Worm (Caenorhabditis elegans) whole organism, L1 larva: ENCODE results near the gene gln-5.

Experiments
- C04F5.9 ChIP-seq: sonication (generic microtip); optimal IDR thresholded peaks from 2 replicates; lab custom pipeline; 2016; ENCODE audit warnings: missing genetic modification characterization, missing compliant biosample characterization
- C34B4.2 ChIP-seq: sonication (generic microtip); optimal IDR thresholded peaks from 2 replicates; lab custom pipeline; 2017; ENCODE audit warnings: mild to moderate bottlenecking, missing genetic modification characterization, missing compliant biosample characterization
- F16B12.6 ChIP-seq: fragments of 150-350 bp; optimal IDR thresholded peaks from 2 replicates; lab custom pipeline; 2014; ENCODE audit warnings: missing biosample characterization, missing genetic modification characterization
- Y116A8C.19 ChIP-seq: sonication (generic microtip); optimal IDR thresholded peaks from 2 replicates; lab custom pipeline; 2016; ENCODE audit warnings: missing compliant biosample characterization, missing genetic modification characterization, borderline replicate concordance
- alr-1 ChIP-seq: fragments of 200-800 bp; sonication (Bioruptor generic); optimal IDR thresholded peaks from 2 replicates; lab custom pipeline; 2018; ENCODE audit warnings: borderline replicate concordance, mild to moderate bottlenecking, missing genetic modification characterization, missing compliant biosample characterization
- aly-2 ChIP-seq: fragments of 150-350 bp; optimal IDR thresholded peaks from 2 replicates; lab custom pipeline; 2014; ENCODE audit warnings: missing biosample characterization, missing genetic modification characterization
- ama-1 ChIP-seq: fragments of 150-350 bp; optimal IDR thresholded peaks from 2 replicates; lab custom pipeline; 2014
- ceh-63 ChIP-seq: fragments of 200-800 bp; sonication (Bioruptor generic); optimal IDR thresholded peaks from 2 replicates; lab custom pipeline; 2018; ENCODE audit warnings: mild to moderate bottlenecking, missing genetic modification characterization, missing compliant biosample characterization
- ceh-8 ChIP-seq: fragments of 200-800 bp; sonication (Bioruptor generic); optimal IDR thresholded peaks from 2 replicates; lab custom pipeline; 2018; ENCODE audit warnings: mild to moderate bottlenecking, missing genetic modification characterization, moderate library complexity, missing compliant biosample characterization
- ceh-82 ChIP-seq, 3 experiments: fragments of 150-350 bp in 1 of 3; sonication (generic microtip) in 2 of 3; optimal IDR thresholded peaks; 2 replicates each; lab custom pipeline; 2014 to 2017; ENCODE audit warnings: missing biosample characterization in 3 of 3, missing genetic modification characterization in 3 of 3
- efl-1 ChIP-seq, 4 experiments: fragments of 150-350 bp; optimal IDR thresholded peaks in 3 of 4; peaks in 1 of 4; 1 replicate in 1 of 4; 2 replicates in 3 of 4; lab custom pipeline; 2014; ENCODE audit warnings: missing biosample characterization in 2 of 4, missing genetic modification characterization in 2 of 4, missing genetic modification reagents in 2 of 4
- efl-3 ChIP-seq: fragments of 200-800 bp; sonication (Bioruptor generic); optimal IDR thresholded peaks from 2 replicates; lab custom pipeline; 2018; ENCODE audit warnings: mild to moderate bottlenecking, missing genetic modification characterization, missing compliant biosample characterization
- elt-2 ChIP-seq: sonication (generic microtip); optimal IDR thresholded peaks from 2 replicates; lab custom pipeline; 2016; ENCODE audit warnings: missing genetic modification characterization, mild to moderate bottlenecking, inconsistent platforms, missing compliant biosample characterization, missing genetic modification reagents
- elt-3 ChIP-seq, 6 experiments: fragments of 150-350 bp in 1 of 6; sonication (generic microtip); optimal IDR thresholded peaks; 2 replicates each; lab custom pipeline; 2017 to 2018; ENCODE audit warnings: missing biosample characterization in 6 of 6, missing genetic modification characterization in 6 of 6, inconsistent platforms in 1 of 6
- fkh-8 ChIP-seq: sonication (generic microtip); optimal IDR thresholded peaks from 2 replicates; lab custom pipeline; 2016; ENCODE audit warnings: mild to moderate bottlenecking, missing genetic modification characterization, missing compliant biosample characterization
- grh-1 ChIP-seq: fragments of 200-800 bp; sonication (Bioruptor generic); IDR thresholded peaks from 2 replicates; pipeline ENCODE4 v1.3.6; 2022; ENCODE audit warnings: missing genetic modification reagents, missing genetic modification characterization, missing compliant biosample characterization
- hlh-17 ChIP-seq: fragments of 200-800 bp; sonication (Bioruptor generic); optimal IDR thresholded peaks from 2 replicates; lab custom pipeline; 2018; ENCODE audit warnings: missing genetic modification characterization, mild to moderate bottlenecking, missing compliant biosample characterization, moderate library complexity, borderline replicate concordance
- hpl-2 ChIP-seq: fragments of 150-350 bp; optimal IDR thresholded peaks from 2 replicates; lab custom pipeline; 2014; ENCODE audit warnings: missing biosample characterization, missing genetic modification reagents, missing genetic modification characterization
- lin-13 ChIP-seq: fragments of 150-350 bp; optimal IDR thresholded peaks from 2 replicates; lab custom pipeline; 2014; ENCODE audit warnings: missing biosample characterization, missing genetic modification reagents, missing genetic modification characterization
- lin-35 ChIP-seq, 2 experiments: fragments of 150-350 bp; optimal IDR thresholded peaks; 2 replicates each; lab custom pipeline; 2014; ENCODE audit warnings: missing biosample characterization in 2 of 2, missing genetic modification characterization in 2 of 2, missing genetic modification reagents in 2 of 2
- lir-3 ChIP-seq: sonication (generic microtip); optimal IDR thresholded peaks from 2 replicates; lab custom pipeline; 2016; ENCODE audit warnings: mild to moderate bottlenecking, missing genetic modification characterization, moderate library complexity, missing compliant biosample characterization; ENCODE audit not compliant: poor library complexity
- lsy-2 ChIP-seq, 2 experiments: fragments of 150-350 bp; optimal IDR thresholded peaks; 2 replicates each; lab custom pipeline; 2014; ENCODE audit warnings: missing biosample characterization in 2 of 2, missing genetic modification characterization in 2 of 2
- mab-9 ChIP-seq: fragments of 200-800 bp; sonication (Bioruptor generic); IDR thresholded peaks from 2 replicates; pipeline ENCODE4 v1.3.6; 2022; ENCODE audit warnings: missing genetic modification reagents, missing genetic modification characterization, missing compliant biosample characterization
- mep-1 ChIP-seq: fragments of 150-350 bp; optimal IDR thresholded peaks from 2 replicates; lab custom pipeline; 2014; ENCODE audit warnings: missing biosample characterization, missing genetic modification characterization
- nhr-20 ChIP-seq: sonication (generic microtip); optimal IDR thresholded peaks from 2 replicates; lab custom pipeline; 2016; ENCODE audit warnings: mild to moderate bottlenecking, missing genetic modification characterization, missing compliant biosample characterization
- nhr-47 ChIP-seq: sonication (generic microtip); optimal IDR thresholded peaks from 2 replicates; lab custom pipeline; 2016; ENCODE audit warnings: mild to moderate bottlenecking, missing genetic modification characterization, moderate library complexity, missing compliant biosample characterization
- nhr-84 ChIP-seq: sonication (generic microtip); optimal IDR thresholded peaks from 2 replicates; lab custom pipeline; 2017; ENCODE audit warnings: missing biosample characterization, missing genetic modification characterization
- nhr-85 ChIP-seq: sonication (generic microtip); peaks from one replicate; lab custom pipeline; 2016; ENCODE audit warnings: missing genetic modification characterization, inconsistent platforms, missing compliant biosample characterization
- nhr-90 ChIP-seq: sonication (generic microtip); optimal IDR thresholded peaks from 2 replicates; lab custom pipeline; 2016; ENCODE audit warnings: mild to moderate bottlenecking, missing genetic modification characterization, missing compliant biosample characterization; ENCODE audit not compliant: poor library complexity
- pax-3 ChIP-seq: fragments of 200-800 bp; sonication (Bioruptor generic); optimal IDR thresholded peaks from 2 replicates; lab custom pipeline; 2018; ENCODE audit warnings: mild to moderate bottlenecking, missing genetic modification characterization, moderate library complexity, missing compliant biosample characterization
- pqm-1 ChIP-seq: sonication (generic microtip); optimal IDR thresholded peaks from 3 replicates; lab custom pipeline; 2017; ENCODE audit warnings: missing biosample characterization, missing genetic modification characterization
- rnt-1 ChIP-seq: sonication (generic microtip); optimal IDR thresholded peaks from 2 replicates; lab custom pipeline; 2016; ENCODE audit warnings: mild to moderate bottlenecking, missing genetic modification characterization, moderate library complexity, missing compliant biosample characterization
- skn-1 ChIP-seq: fragments of 150-350 bp; optimal IDR thresholded peaks from 2 replicates; lab custom pipeline; 2014; ENCODE audit warnings: missing biosample characterization, missing genetic modification characterization
- snu-23 ChIP-seq: sonication (generic microtip); optimal IDR thresholded peaks from 2 replicates; lab custom pipeline; 2016; ENCODE audit warnings: missing genetic modification characterization, missing compliant biosample characterization
- sox-4 ChIP-seq: sonication (generic microtip); optimal IDR thresholded peaks from 2 replicates; lab custom pipeline; 2016; ENCODE audit warnings: missing genetic modification characterization, missing compliant biosample characterization
- tbx-2 ChIP-seq: sonication (generic microtip); optimal IDR thresholded peaks from 2 replicates; lab custom pipeline; 2016; ENCODE audit warnings: missing genetic modification characterization, missing compliant biosample characterization
- tlp-1 ChIP-seq: fragments of 150-350 bp; optimal IDR thresholded peaks from 2 replicates; lab custom pipeline; 2014; ENCODE audit warnings: missing biosample characterization, missing genetic modification characterization
- unc-130 ChIP-seq: fragments of 150-350 bp; optimal IDR thresholded peaks from 2 replicates; lab custom pipeline; 2017; ENCODE audit warnings: missing biosample characterization, missing genetic modification characterization, inconsistent platforms
- unc-30 ChIP-seq: sonication (generic microtip); optimal IDR thresholded peaks from 2 replicates; lab custom pipeline; 2017; ENCODE audit warnings: missing biosample characterization, missing genetic modification characterization
- vab-15 ChIP-seq: sonication (generic microtip); optimal IDR thresholded peaks from 2 replicates; lab custom pipeline; 2017; ENCODE audit warnings: missing genotype, mild to moderate bottlenecking, missing genetic modification characterization, missing compliant biosample characterization
- zip-4 ChIP-seq: fragments of 200-800 bp; sonication (Bioruptor generic); optimal IDR thresholded peaks from 2 replicates; lab custom pipeline; 2018; ENCODE audit warnings: mild to moderate bottlenecking, missing genetic modification characterization, moderate library complexity, missing compliant biosample characterization

The gln-5 gene

DNA sequence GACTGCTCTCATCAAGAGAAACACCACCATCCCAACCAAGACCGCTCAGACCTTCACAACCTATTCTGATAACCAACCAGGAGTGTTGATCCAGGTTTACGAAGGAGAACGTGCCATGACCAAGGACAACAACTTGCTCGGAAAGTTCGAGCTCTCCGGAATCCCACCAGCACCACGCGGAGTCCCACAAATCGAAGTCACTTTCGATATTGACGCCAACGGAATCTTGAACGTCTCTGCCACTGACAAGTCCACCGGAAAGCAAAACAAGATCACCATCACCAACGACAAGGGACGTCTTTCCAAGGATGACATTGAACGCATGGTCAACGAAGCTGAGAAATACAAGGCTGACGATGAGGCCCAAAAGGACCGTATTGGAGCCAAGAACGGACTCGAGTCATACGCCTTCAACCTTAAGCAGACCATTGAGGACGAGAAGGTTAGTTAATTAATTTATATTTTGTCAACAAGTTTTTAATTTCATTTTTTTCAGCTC is 7.0 kb upstream of the gln-5 start:
- TF ChIP-seq lir-3 (no peak), efl-3 (no peak), fkh-8 (tag; lab: Kevin White, UChicago) (peak; percentile 9), efl-1 (optimal IDR thresholded peaks at IDR 0.05; lab: Kevin White, UChicago) (no peak), efl-1 (GFP tag; optimal IDR thresholded peaks at IDR 0.05 in 1 of 2; lab: Kevin White, UChicago) (peak in 1 of 2 experiments; percentile 66), F16B12.6 (tag; lab: Kevin White, UChicago) (no peak), tbx-2 (tag; lab: Kevin White, UChicago) (no peak), ceh-8 (no peak), nhr-85 (tag; lab: Kevin White, UChicago) (peak; percentile 86), lsy-2 (tag; optimal IDR thresholded peaks at IDR 0.05; lab: Kevin White, UChicago) (peak in 1 of 2 experiments; percentile 11), lin-35 (GFP tag; optimal IDR thresholded peaks at IDR 0.05; lab: Kevin White, UChicago) (peak in 1 of 2 experiments; percentile 0), rnt-1 (tag; lab: Kevin White, UChicago) (peak; percentile 16), Y116A8C.19 (no peak)
- TF ChIP-seq, all 84 proteins: peak for 6

DNA sequence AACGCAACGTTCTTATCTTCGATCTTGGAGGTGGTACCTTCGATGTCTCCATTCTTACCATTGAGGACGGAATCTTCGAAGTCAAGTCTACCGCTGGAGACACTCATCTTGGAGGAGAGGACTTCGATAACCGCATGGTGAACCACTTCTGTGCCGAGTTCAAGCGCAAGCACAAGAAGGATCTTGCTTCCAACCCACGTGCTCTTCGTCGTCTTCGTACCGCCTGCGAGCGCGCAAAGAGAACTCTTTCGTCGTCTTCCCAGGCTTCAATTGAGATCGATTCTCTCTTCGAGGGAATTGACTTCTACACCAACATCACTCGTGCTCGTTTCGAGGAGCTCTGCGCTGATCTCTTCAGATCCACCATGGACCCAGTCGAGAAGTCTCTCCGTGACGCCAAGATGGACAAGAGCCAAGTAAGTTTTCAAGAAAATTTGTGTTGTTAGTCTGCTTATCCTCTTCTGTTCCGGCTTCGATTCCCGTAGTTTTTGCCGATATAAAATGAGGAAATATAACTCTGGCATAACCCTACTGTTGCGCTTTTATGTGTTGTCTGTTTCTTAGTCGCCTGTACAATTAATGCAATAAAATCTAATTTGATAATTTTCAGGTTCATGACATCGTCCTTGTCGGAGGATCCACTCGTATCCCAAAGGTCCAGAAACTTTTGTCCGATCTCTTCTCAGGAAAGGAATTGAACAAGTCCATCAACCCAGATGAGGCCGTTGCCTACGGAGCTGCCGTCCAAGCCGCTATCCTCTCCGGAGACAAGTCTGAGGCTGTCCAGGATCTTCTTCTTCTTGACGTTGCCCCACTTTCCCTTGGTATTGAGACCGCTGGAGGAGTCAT is 6.4 kb upstream of the gln-5 start:
- TF ChIP-seq efl-1 (optimal IDR thresholded peaks at IDR 0.05; lab: Kevin White, UChicago), result no peak
- TF ChIP-seq efl-1 (GFP tag; optimal IDR thresholded peaks at IDR 0.05 in 1 of 2; lab: Kevin White, UChicago), result peak in 1 of 2 experiments; percentile 73
- no peak for TF ChIP-seq tlp-1 (tag; lab: Kevin White, UChicago)
- TF ChIP-seq fkh-8 (tag; lab: Kevin White, UChicago), result peak; percentile 1
- TF ChIP-seq elt-3 (tag; optimal IDR thresholded peaks at IDR 0.05; lab: Kevin White, UChicago), result no peak
- TF ChIP-seq nhr-47, result no peak
- TF ChIP-seq snu-23 (GFP tag; lab: Kevin White, UChicago), result no peak
- no peak for TF ChIP-seq grh-1 (GFP tag; lab: Robert Waterston, UW)
- peak; percentile 38 for TF ChIP-seq nhr-85 (tag; lab: Kevin White, UChicago)
- TF ChIP-seq ceh-82 (tag; optimal IDR thresholded peaks at IDR 0.05; lab: Kevin White, UChicago), result no peak
- peak; percentile 17 for TF ChIP-seq mep-1
- TF ChIP-seq nhr-84 (tag; lab: Kevin White, UChicago), result no peak
- TF ChIP-seq lin-13 (GFP tag; lab: Kevin White, UChicago), result no peak
- no peak for TF ChIP-seq unc-130 (tag; lab: Kevin White, UChicago)
- peak; percentile 68 for TF ChIP-seq ama-1 (lab: Kevin White, UChicago)
- peak; percentile 35 for TF ChIP-seq skn-1 (tag; lab: Kevin White, UChicago)
- no peak for TF ChIP-seq zip-4 (GFP tag; lab: Kevin White, UChicago)
- peak; percentile 47 for TF ChIP-seq aly-2 (tag; lab: Kevin White, UChicago)

DNA sequence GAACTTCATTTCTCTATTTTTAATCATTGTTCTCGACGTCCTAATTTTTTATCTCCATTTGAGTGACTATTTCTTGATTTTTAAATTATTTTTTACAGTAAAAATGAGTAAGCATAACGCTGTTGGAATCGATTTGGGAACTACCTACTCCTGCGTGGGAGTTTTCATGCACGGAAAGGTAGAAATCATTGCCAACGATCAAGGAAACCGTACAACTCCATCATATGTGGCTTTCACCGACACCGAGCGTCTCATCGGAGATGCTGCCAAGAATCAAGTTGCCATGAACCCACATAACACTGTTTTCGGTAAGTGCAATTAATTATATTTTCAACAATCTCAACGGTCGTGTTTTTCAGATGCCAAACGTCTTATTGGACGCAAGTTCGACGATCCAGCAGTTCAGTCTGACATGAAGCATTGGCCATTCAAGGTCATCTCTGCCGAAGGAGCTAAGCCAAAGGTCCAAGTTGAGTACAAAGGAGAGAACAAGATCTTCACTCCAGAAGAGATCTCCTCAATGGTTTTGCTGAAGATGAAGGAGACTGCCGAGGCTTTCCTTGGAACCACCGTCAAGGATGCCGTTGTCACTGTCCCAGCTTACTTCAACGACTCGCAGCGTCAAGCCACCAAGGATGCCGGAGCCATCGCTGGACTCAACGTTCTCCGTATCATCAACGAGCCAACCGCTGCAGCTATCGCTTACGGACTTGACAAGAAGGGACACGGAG is 5.6 kb upstream of the gln-5 start, which contains the start of gene hsp-1:
hsp-1 (plus strand) TSS at position 99 of the 731 bp plus-strand sequence.
- TF ChIP-seq ama-1 (lab: Kevin White, UChicago) (peak; percentile 46), nhr-20 (tag; lab: Kevin White, UChicago) (no peak), mab-9 (GFP tag; lab: Robert Waterston, UW) (peak; percentile 50; the same call in 1 of the 2 replicates), skn-1 (tag; lab: Kevin White, UChicago) (peak; percentile 17), ceh-63 (peak; percentile 71), nhr-90 (no peak)

DNA sequence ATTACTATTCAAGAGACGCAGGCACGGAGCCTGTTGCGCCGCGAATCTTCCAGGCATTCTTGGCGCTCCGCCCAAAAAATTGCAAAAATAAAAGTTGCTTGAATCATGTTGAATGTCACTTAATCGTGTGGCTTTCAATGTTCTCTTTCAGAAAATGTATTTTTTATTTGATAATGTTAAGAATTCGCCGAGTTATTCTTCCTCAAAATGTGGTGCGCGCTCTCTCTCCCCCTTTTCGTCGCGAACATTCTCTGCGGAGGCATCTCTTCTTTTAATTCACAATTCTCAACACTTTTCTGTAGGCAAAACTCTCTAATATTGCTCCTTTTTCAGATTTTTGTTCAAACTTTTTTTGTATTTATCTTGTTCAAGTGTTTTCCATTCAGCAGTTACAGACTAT is 4.9 kb upstream of the gln-5 start:
- peak; percentile 68 for TF ChIP-seq C34B4.2 (tag; lab: Kevin White, UChicago)
- TF ChIP-seq hpl-2 (GFP tag; lab: Kevin White, UChicago), result peak; percentile 94
- TF ChIP-seq vab-15, result peak; percentile 94
- TF ChIP-seq unc-30 (tag; lab: Kevin White, UChicago), result no peak
- TF ChIP-seq C04F5.9 (tag; lab: Kevin White, UChicago), result peak; percentile 91
- TF ChIP-seq hlh-17 (GFP tag; lab: Kevin White, UChicago), result peak; percentile 23
- peak; percentile 61 for TF ChIP-seq ama-1 (lab: Kevin White, UChicago)
- TF ChIP-seq pqm-1 (tag; lab: Kevin White, UChicago), result peak; percentile 18
- peak; percentile 99 for TF ChIP-seq pax-3 (tag; lab: Kevin White, UChicago)
- peak; percentile 94 for TF ChIP-seq mab-9 (GFP tag; lab: Robert Waterston, UW)
- no peak for TF ChIP-seq Y116A8C.19
- TF ChIP-seq sox-4 (tag; lab: Kevin White, UChicago), result peak; percentile 93
- no peak for TF ChIP-seq alr-1 (tag; lab: Kevin White, UChicago)
- peak; percentile 76 for TF ChIP-seq elt-2 (tag; lab: Kevin White, UChicago)
- TF ChIP-seq fkh-8 (tag; lab: Kevin White, UChicago), result peak; percentile 100
- TF ChIP-seq unc-130 (tag; lab: Kevin White, UChicago), result peak; percentile 91
